Fruit fly (Drosophila melanogaster) whole organism, prepupa: ENCODE data around the gene CG32037.

Experiments used
- CG10631 ChIP-seq: fragments of 200-800 bp; sonication (Bioruptor generic); optimal IDR thresholded peaks from 2 replicates; lab custom pipeline; 2016; ENCODE audit warnings: missing biosample characterization, missing genetic modification characterization
- CG10669 ChIP-seq: fragments of 200-800 bp; sonication (Bioruptor generic); optimal IDR thresholded peaks from 3 replicates; lab custom pipeline; 2018; ENCODE audit warnings: missing biosample characterization, mild to moderate bottlenecking, missing genetic modification characterization, moderate library complexity
- CG11762 ChIP-seq: fragments of 200-800 bp; sonication (Bioruptor generic); optimal IDR thresholded peaks from 3 replicates; lab custom pipeline; 2016; ENCODE audit warnings: missing biosample characterization, missing genetic modification characterization; ENCODE audit not compliant: insufficient read depth
- CG11902 ChIP-seq: fragments of 200-800 bp; sonication (Bioruptor generic); optimal IDR thresholded peaks from 3 replicates; lab custom pipeline; 2016; ENCODE audit warnings: missing biosample characterization, missing genetic modification characterization
- CG15336 ChIP-seq: fragments of 200-800 bp; sonication (Bioruptor generic); IDR thresholded peaks from 2 replicates; pipeline ENCODE4 v1.3.6; 2022; ENCODE audit warnings: missing biosample characterization, missing genetic modification characterization
- CG1621 ChIP-seq: fragments of 200-800 bp; sonication (Bioruptor generic); optimal IDR thresholded peaks from 3 replicates; lab custom pipeline; 2018; ENCODE audit warnings: missing biosample characterization, mild to moderate bottlenecking, missing genetic modification characterization
- CG16779 ChIP-seq: fragments of 200-800 bp; sonication (Bioruptor generic); optimal IDR thresholded peaks from 3 replicates; lab custom pipeline; 2017; ENCODE audit warnings: missing biosample characterization, mild to moderate bottlenecking, missing genetic modification characterization
- CG3919 ChIP-seq: fragments of 200-800 bp; sonication (Bioruptor generic); optimal IDR thresholded peaks from 3 replicates; lab custom pipeline; 2016; ENCODE audit warnings: missing biosample characterization, missing genetic modification characterization
- CG6792 ChIP-seq: fragments of 200-800 bp; sonication (Bioruptor generic); optimal IDR thresholded peaks from 3 replicates; lab custom pipeline; 2016; ENCODE audit warnings: missing biosample characterization, missing genetic modification characterization
- CG6854 ChIP-seq: fragments of 200-800 bp; sonication (Bioruptor generic); optimal IDR thresholded peaks from 2 replicates; lab custom pipeline; 2017; ENCODE audit warnings: missing biosample characterization, mild to moderate bottlenecking, missing genetic modification characterization
- CG8119 ChIP-seq: fragments of 200-800 bp; sonication (Bioruptor generic); IDR thresholded peaks from 3 replicates; pipeline ENCODE4 v1.3.6; 2022; ENCODE audit warnings: missing biosample characterization, missing genetic modification characterization
- CG8632 ChIP-seq: fragments of 200-800 bp; sonication (Bioruptor generic); optimal IDR thresholded peaks from 3 replicates; lab custom pipeline; 2016; ENCODE audit warnings: missing biosample characterization, missing genetic modification characterization
- Eip75B ChIP-seq: fragments of 200-800 bp; sonication (Bioruptor generic); optimal IDR thresholded peaks from 3 replicates; lab custom pipeline; 2016; ENCODE audit warnings: missing biosample characterization, missing genetic modification characterization
- Eip78C ChIP-seq: fragments of 200-800 bp; sonication (Bioruptor generic); peaks from one replicate; lab custom pipeline; 2016; ENCODE audit warnings: missing biosample characterization, missing genetic modification characterization
- Eip93F ChIP-seq: fragments of 200-800 bp; sonication (Bioruptor generic); optimal IDR thresholded peaks from 2 replicates; lab custom pipeline; 2016; ENCODE audit warnings: missing biosample characterization, mild to moderate bottlenecking, missing genetic modification characterization
- Ets96B ChIP-seq: fragments of 200-800 bp; optimal IDR thresholded peaks from 2 replicates; lab custom pipeline; 2019; ENCODE audit warnings: missing biosample characterization, mild to moderate bottlenecking, missing genetic modification characterization, moderate library complexity
- Gug ChIP-seq: fragments of 200-800 bp; sonication (Bioruptor generic); IDR thresholded peaks from 2 replicates; pipeline ENCODE4 v1.3.6; 2022; ENCODE audit warnings: missing biosample characterization, missing genetic modification characterization
- Hr39 ChIP-seq: fragments of 200-800 bp; sonication (Bioruptor generic); optimal IDR thresholded peaks from 2 replicates; lab custom pipeline; 2016; ENCODE audit warnings: missing biosample characterization, missing genetic modification characterization
- Hr4 ChIP-seq: fragments of 200-800 bp; sonication (Bioruptor generic); optimal IDR thresholded peaks from 3 replicates; lab custom pipeline; 2016; ENCODE audit warnings: missing biosample characterization, missing genetic modification characterization
- Sox102F ChIP-seq: fragments of 200-800 bp; sonication (Bioruptor generic); optimal IDR thresholded peaks from 2 replicates; lab custom pipeline; 2016; ENCODE audit warnings: missing biosample characterization, mild to moderate bottlenecking, missing genetic modification characterization
- Sox14 ChIP-seq: fragments of 200-800 bp; sonication (Bioruptor generic); optimal IDR thresholded peaks from 3 replicates; lab custom pipeline; 2016; ENCODE audit warnings: missing biosample characterization, missing genetic modification characterization
- Sox15 ChIP-seq: fragments of 200-800 bp; sonication (Bioruptor generic); optimal IDR thresholded peaks from 3 replicates; lab custom pipeline; 2016; ENCODE audit warnings: missing biosample characterization, missing genetic modification characterization
- eg ChIP-seq: fragments of 200-800 bp; sonication (Bioruptor generic); IDR thresholded peaks from 3 replicates; pipeline ENCODE4 v1.3.6; 2022; ENCODE audit warnings: missing biosample characterization, missing genetic modification characterization
- fkh ChIP-seq: fragments of 200-800 bp; sonication (Bioruptor generic); optimal IDR thresholded peaks from 3 replicates; lab custom pipeline; 2017; ENCODE audit warnings: missing biosample characterization, mild to moderate bottlenecking, missing genetic modification characterization, moderate library complexity
- lz ChIP-seq: fragments of 200-800 bp; sonication (Bioruptor generic); optimal IDR thresholded peaks from 3 replicates; lab custom pipeline; 2016; ENCODE audit warnings: missing biosample characterization, missing genetic modification characterization
- pdm3 ChIP-seq: fragments of 200-800 bp; sonication (Bioruptor generic); optimal IDR thresholded peaks from 3 replicates; lab custom pipeline; 2016; ENCODE audit warnings: missing biosample characterization, missing genetic modification characterization
- salr ChIP-seq, 2 experiments: fragments of 200-800 bp; sonication (Bioruptor generic); optimal IDR thresholded peaks; 3 replicates each; lab custom pipeline; 2016 to 2018; ENCODE audit warnings: missing biosample characterization in 2 of 2, missing genetic modification characterization in 2 of 2, mild to moderate bottlenecking in 1 of 2
- spab ChIP-seq: fragments of 200-800 bp; sonication (Bioruptor generic); optimal IDR thresholded peaks from 2 replicates; lab custom pipeline; 2017; ENCODE audit warnings: missing biosample characterization, mild to moderate bottlenecking, missing genetic modification characterization, missing genetic modification reagents
- svp ChIP-seq: fragments of 200-800 bp; sonication (Bioruptor generic); peaks from one replicate; lab custom pipeline; 2016; ENCODE audit warnings: missing biosample characterization, missing genetic modification characterization
- topi ChIP-seq: fragments of 200-800 bp; sonication (Bioruptor generic); optimal IDR thresholded peaks from 3 replicates; lab custom pipeline; 2016; ENCODE audit warnings: missing biosample characterization, missing genetic modification characterization
- vri ChIP-seq: fragments of 200-800 bp; sonication (Bioruptor generic); optimal IDR thresholded peaks from 3 replicates; lab custom pipeline; 2016; ENCODE audit warnings: missing biosample characterization, mild to moderate bottlenecking, missing genetic modification characterization

Gene CG32037

dm6 chr3L:9503552-9504317 lies 11.7 kb upstream of the CG32037 start (continued):
- TF ChIP-seq topi (GFP tag; lab: Kevin White, UChicago) (peak; percentile 23), CG8119 (0 out of 3 replicates have a peak, but pooled peaks have one; percentile 22), CG3919 (GFP tag; lab: Kevin White, UChicago) (no peak), spab (peak; percentile 23), pdm3 (GFP tag; lab: Kevin White, UChicago) (no peak), CG6854 (GFP tag; lab: Kevin White, UChicago) (no peak), Sox14 (GFP tag; lab: Kevin White, UChicago) (no peak), CG6792 (GFP tag; lab: Kevin White, UChicago) (no peak), CG10669 (GFP tag; lab: Kevin White, UChicago) (peak; percentile 43), CG1621 (tag; lab: Kevin White, UChicago) (no peak), Sox15 (no peak), Eip93F (GFP tag; lab: Kevin White, UChicago) (no peak), salr (GFP tag; optimal IDR thresholded peaks at IDR 0.05; lab: Kevin White, UChicago) (no peak), CG10631 (no peak), CG8632 (GFP tag; lab: Kevin White, UChicago) (no peak), CG11762 (GFP tag; lab: Kevin White, UChicago) (no peak), eg (GFP tag; lab: Robert Waterston, UW) (0 out of 3 replicates have a peak, but pooled peaks have one; percentile 39), lz (GFP tag; lab: Kevin White, UChicago) (no peak)

- TF ChIP-seq CG10669 (GFP tag; lab: Kevin White, UChicago): no peak
- TF ChIP-seq Sox15: no peak
- TF ChIP-seq vri (GFP tag; lab: Kevin White, UChicago): peak; percentile 39
- no peak for TF ChIP-seq CG11902 (GFP tag; lab: Kevin White, UChicago)
Measured at dm6 chr3L:9502856-9503255, 10.8 kb upstream of the CG32037 start.

- TF ChIP-seq fkh (GFP tag; lab: Kevin White, UChicago): peak; percentile 39
- TF ChIP-seq Sox102F (GFP tag; lab: Kevin White, UChicago): no peak
Measured at dm6 chr3L:9502294-9502693, 10.3 kb upstream of the CG32037 start.

dm6 chr3L:9501298-9501697 lies 9.3 kb upstream of the CG32037 start:
- TF ChIP-seq Eip75B (no peak), Eip78C (peak; percentile 23)

dm6 chr3L:9499919-9500807 lies 8.1 kb upstream of the CG32037 start:
- TF ChIP-seq svp (GFP tag; lab: Kevin White, UChicago) (peak; percentile 82), Gug (GFP tag; lab: Robert Waterston, UW) (no peak), vri (GFP tag; lab: Kevin White, UChicago) (peak; percentile 13), CG15336 (GFP tag; lab: Robert Waterston, UW) (no peak)
- TF ChIP-seq, all 60 proteins: peak for 2

- TF ChIP-seq Eip78C (no peak), topi (GFP tag; lab: Kevin White, UChicago) (no peak), Hr39 (GFP tag; lab: Kevin White, UChicago) (no peak), svp (GFP tag; lab: Kevin White, UChicago) (peak; percentile 90), Ets96B (tag; lab: Kevin White, UChicago) (no peak), CG6854 (GFP tag; lab: Kevin White, UChicago) (no peak), CG16779 (no peak), Hr4 (GFP tag; lab: Kevin White, UChicago) (no peak)
- TF ChIP-seq, all 60 proteins: peak for 1
Measured at dm6 chr3L:9497981-9498619, 6.1 kb upstream of the CG32037 start.
